Fruit fly (Drosophila melanogaster): ENCODE measurements around the gene CG14717.

Gene CG14717

dm6 chr3R:11656614-11657216 is 39.6 kb upstream of the CG14717 start (continued):
- TF ChIP-seq CG3065 (GFP tag; optimal IDR thresholded peaks at IDR 0.05) (peak; percentile 82), vnd (GFP tag; IDR thresholded peaks at IDR 0.05; ENCODE audit: partially characterized antibody) (no peak), CG12299 (tag; optimal IDR thresholded peaks at IDR 0.05) (peak; percentile 95), MESR4 (GFP tag; optimal IDR thresholded peaks at IDR 0.05) (peak; percentile 60), CG12942 (GFP tag; optimal IDR thresholded peaks at IDR 0.05) (peak; percentile 94), CG9437 (GFP tag; optimal IDR thresholded peaks at IDR 0.05) (peak; percentile 87), CG18764 (GFP tag; optimal IDR thresholded peaks at IDR 0.05) (peak; percentile 90), Xbp1 (GFP tag; optimal IDR thresholded peaks at IDR 0.05) (peak; percentile 97), Hmr (GFP tag; optimal IDR thresholded peaks at IDR 0.05) (peak; percentile 97), CG4360 (GFP tag; IDR thresholded peaks at IDR 0.05) (peak; percentile 78), wek (GFP tag; optimal IDR thresholded peaks at IDR 0.05) (peak; percentile 84), CG17912 (GFP tag; optimal IDR thresholded peaks at IDR 0.05) (peak; percentile 41), BEAF-32 (GFP tag; optimal IDR thresholded peaks at IDR 0.05) (no peak), da (GFP tag; optimal IDR thresholded peaks at IDR 0.05) (peak; percentile 57), CG18599 (GFP tag; optimal IDR thresholded peaks at IDR 0.05) (peak; percentile 97), HLH54F (GFP tag; optimal IDR thresholded peaks at IDR 0.05) (peak; percentile 96), dpn (GFP tag; optimal IDR thresholded peaks at IDR 0.05) (peak; percentile 96 to 97), zen2 (GFP tag; IDR thresholded peaks at IDR 0.05; ENCODE audit: partially characterized antibody) (no peak), toy (GFP tag; IDR thresholded peaks at IDR 0.05) (peak; percentile 93), Gug (GFP tag; IDR thresholded peaks at IDR 0.05) (peak; percentile 94), NK7.1 (GFP tag; optimal IDR thresholded peaks at IDR 0.05) (peak; percentile 91), tx (GFP tag; optimal IDR thresholded peaks at IDR 0.05) (peak; percentile 93), disco-r (GFP tag; optimal IDR thresholded peaks at IDR 0.05) (peak; percentile 86), inv (GFP tag; IDR thresholded peaks at IDR 0.05; ENCODE audit: partially characterized antibody) (no peak), gt (GFP tag; IDR thresholded peaks at IDR 0.05) (peak; percentile 87), Awh (GFP tag; IDR thresholded peaks at IDR 0.05) (peak; percentile 97), CG13424 (tag; optimal IDR thresholded peaks at IDR 0.05) (peak; percentile 97), CG11504 (tag; optimal IDR thresholded peaks at IDR 0.05) (peak; percentile 95), CG11560 (tag; IDR thresholded peaks at IDR 0.05) (peak; percentile 85), az2 (GFP tag; optimal IDR thresholded peaks at IDR 0.05) (peak; percentile 96), CG17568 (GFP tag; optimal IDR thresholded peaks at IDR 0.05) (peak; percentile 96), fd96Cb (tag; optimal IDR thresholded peaks at IDR 0.05) (peak; percentile 95), CG2120 (GFP tag; optimal IDR thresholded peaks at IDR 0.05) (peak; percentile 98), CG17328 (GFP tag; IDR thresholded peaks at IDR 0.05) (peak; percentile 97), emc (GFP tag; optimal IDR thresholded peaks at IDR 0.05) (peak; percentile 87), CG17359 (tag; optimal IDR thresholded peaks at IDR 0.05) (peak; percentile 97), Sox102F (GFP tag; optimal IDR thresholded peaks at IDR 0.05) (peak; percentile 96), Meics (GFP tag; optimal IDR thresholded peaks at IDR 0.05) (peak; percentile 96), ham (GFP tag; IDR thresholded peaks at IDR 0.05) (peak; percentile 92), CG12219 (GFP tag; optimal IDR thresholded peaks at IDR 0.05) (peak; percentile 96), kay (GFP tag; optimal IDR thresholded peaks at IDR 0.05) (peak; percentile 87), trh (GFP tag; optimal IDR thresholded peaks at IDR 0.05) (peak; percentile 91), CG13775 (GFP tag; optimal IDR thresholded peaks at IDR 0.05) (peak; percentile 94), CG4730 (GFP tag; IDR thresholded peaks at IDR 0.05) (peak; percentile 95), Deaf1 (tag; optimal IDR thresholded peaks at IDR 0.05) (peak; percentile 80), CG12391 (tag; optimal IDR thresholded peaks at IDR 0.05) (peak; percentile 98), tgo (GFP tag; IDR thresholded peaks at IDR 0.05) (peak; percentile 96), sc (optimal IDR thresholded peaks at IDR 0.05) (no peak), sc (GFP tag; optimal IDR thresholded peaks at IDR 0.05) (peak; percentile 92), hb (GFP tag; IDR thresholded peaks at IDR 0.05; ENCODE audit: partially characterized antibody) (no peak)
